Worm (Caenorhabditis elegans) whole organism, L2 larva: ENCODE results near the gene arc-1.

Source experiments
- C34F6.9 ChIP-seq: fragments of 150-350 bp; optimal IDR thresholded peaks from 2 replicates; lab custom pipeline; 2014; ENCODE audit warnings: missing biosample characterization, missing genetic modification characterization
- F13H6.1 ChIP-seq: sonication (generic microtip); optimal IDR thresholded peaks from 2 replicates; lab custom pipeline; 2016; ENCODE audit warnings: missing genetic modification characterization, missing compliant biosample characterization
- R02D3.7 ChIP-seq: fragments of 150-350 bp; optimal IDR thresholded peaks from 2 replicates; lab custom pipeline; 2014; ENCODE audit warnings: missing biosample characterization, missing genetic modification characterization
- Y55F3AM.14 ChIP-seq: fragments of 200-800 bp; sonication (Bioruptor generic); optimal IDR thresholded peaks from 2 replicates; lab custom pipeline; 2018; ENCODE audit warnings: mild to moderate bottlenecking, missing genetic modification characterization, missing compliant biosample characterization
- ZK546.5 ChIP-seq: sonication (generic microtip); optimal IDR thresholded peaks from 2 replicates; lab custom pipeline; 2017; ENCODE audit warnings: missing biosample characterization, missing genetic modification characterization
- alr-1 ChIP-seq: fragments of 150-350 bp; optimal IDR thresholded peaks from 2 replicates; lab custom pipeline; 2014; ENCODE audit warnings: missing biosample characterization, missing genetic modification characterization
- aly-2 ChIP-seq: fragments of 150-350 bp; optimal IDR thresholded peaks from 2 replicates; lab custom pipeline; 2014; ENCODE audit warnings: missing biosample characterization, missing genetic modification characterization
- blmp-1 ChIP-seq: sonication (generic microtip); optimal IDR thresholded peaks from 2 replicates; lab custom pipeline; 2017; ENCODE audit warnings: missing genetic modification characterization, mild to moderate bottlenecking, missing compliant biosample characterization, antibody characterized with exemption, moderate library complexity; ENCODE audit not compliant: insufficient read depth
- ceh-16 ChIP-seq: fragments of 150-350 bp; optimal IDR thresholded peaks from 2 replicates; lab custom pipeline; 2014; ENCODE audit warnings: missing biosample characterization, missing genetic modification characterization
- ceh-82 ChIP-seq: fragments of 150-350 bp; optimal IDR thresholded peaks from 2 replicates; lab custom pipeline; 2014; ENCODE audit warnings: missing biosample characterization, missing genetic modification characterization
- crh-2 ChIP-seq: sonication (generic microtip); optimal IDR thresholded peaks from 2 replicates; lab custom pipeline; 2017; ENCODE audit warnings: missing biosample characterization, missing genetic modification characterization
- dmd-4 ChIP-seq: sonication (generic microtip); optimal IDR thresholded peaks from 2 replicates; lab custom pipeline; 2017; ENCODE audit warnings: missing biosample characterization, missing genetic modification characterization
- fos-1 ChIP-seq: fragments of 150-350 bp; optimal IDR thresholded peaks from 2 replicates; lab custom pipeline; 2014; ENCODE audit warnings: missing biosample characterization, missing genetic modification characterization
- gmeb-1 ChIP-seq: fragments of 150-350 bp; optimal IDR thresholded peaks from 2 replicates; lab custom pipeline; 2014; ENCODE audit warnings: missing biosample characterization, missing genetic modification characterization
- lin-11 ChIP-seq: fragments of 150-350 bp; sonication (generic microtip); optimal IDR thresholded peaks from 2 replicates; lab custom pipeline; 2014; ENCODE audit warnings: missing biosample characterization, missing genetic modification characterization, inconsistent platforms, mixed read lengths
- lin-13 ChIP-seq: fragments of 150-350 bp; optimal IDR thresholded peaks from 2 replicates; lab custom pipeline; 2014; ENCODE audit warnings: missing biosample characterization, missing genetic modification reagents, missing genetic modification characterization
- lsy-2 ChIP-seq, 2 experiments: fragments of 150-350 bp in 1 of 2; sonication (generic microtip) in 1 of 2; optimal IDR thresholded peaks; 2 replicates each; lab custom pipeline; 2014 to 2017; ENCODE audit warnings: missing biosample characterization in 2 of 2, missing genetic modification characterization in 2 of 2
- mab-5 ChIP-seq: fragments of 150-350 bp; optimal IDR thresholded peaks from 2 replicates; lab custom pipeline; 2014; ENCODE audit warnings: missing biosample characterization, missing genetic modification characterization
- mbf-1 ChIP-seq: sonication (generic microtip); optimal IDR thresholded peaks from 2 replicates; lab custom pipeline; 2017; ENCODE audit warnings: missing biosample characterization, missing genetic modification characterization
- nhr-10 ChIP-seq: sonication (generic microtip); optimal IDR thresholded peaks from 2 replicates; lab custom pipeline; 2017; ENCODE audit warnings: missing biosample characterization, missing genetic modification characterization
- nhr-11 ChIP-seq: fragments of 150-350 bp; optimal IDR thresholded peaks from 2 replicates; lab custom pipeline; 2014; ENCODE audit warnings: missing biosample characterization, missing genetic modification characterization
- nhr-129 ChIP-seq: fragments of 150-350 bp; optimal IDR thresholded peaks from 2 replicates; lab custom pipeline; 2014; ENCODE audit warnings: missing biosample characterization, missing genetic modification characterization
- nhr-21 ChIP-seq: fragments of 150-350 bp; optimal IDR thresholded peaks from 2 replicates; lab custom pipeline; 2014; ENCODE audit warnings: missing biosample characterization, missing genetic modification characterization
- nhr-23 ChIP-seq: fragments of 150-350 bp; optimal IDR thresholded peaks from 2 replicates; lab custom pipeline; 2014; ENCODE audit warnings: missing biosample characterization, missing genetic modification reagents, missing genetic modification characterization
- nhr-25 ChIP-seq: fragments of 150-350 bp; sonication (generic microtip); optimal IDR thresholded peaks from 3 replicates; lab custom pipeline; 2014; ENCODE audit warnings: missing biosample characterization, missing genetic modification characterization
- nhr-77 ChIP-seq: fragments of 150-350 bp; optimal IDR thresholded peaks from 2 replicates; lab custom pipeline; 2014; ENCODE audit warnings: missing biosample characterization, missing genetic modification characterization
- sem-4 ChIP-seq: fragments of 150-350 bp; optimal IDR thresholded peaks from 2 replicates; lab custom pipeline; 2014; ENCODE audit warnings: missing biosample characterization, missing genetic modification reagents, missing genetic modification characterization
- sma-3 ChIP-seq: sonication (generic microtip); optimal IDR thresholded peaks from 2 replicates; lab custom pipeline; 2016; ENCODE audit warnings: missing genetic modification reagents, missing genetic modification characterization, missing compliant biosample characterization
- sma-9 ChIP-seq, 2 experiments: fragments of 150-350 bp in 1 of 2; sonication (generic microtip) in 1 of 2; optimal IDR thresholded peaks; 2 replicates each; lab custom pipeline; 2014 to 2016; ENCODE audit warnings: missing genetic modification characterization in 2 of 2, mild to moderate bottlenecking in 1 of 2, missing biosample characterization in 1 of 2, missing compliant biosample characterization in 1 of 2, missing genetic modification reagents in 1 of 2, moderate library complexity in 1 of 2
- unc-55 ChIP-seq: fragments of 150-350 bp; sonication (generic microtip); optimal IDR thresholded peaks from 3 replicates; lab custom pipeline; 2014; ENCODE audit warnings: missing biosample characterization, missing genetic modification reagents, missing genetic modification characterization
- unc-62 ChIP-seq: fragments of 150-350 bp; optimal IDR thresholded peaks from 2 replicates; lab custom pipeline; 2014; ENCODE audit warnings: missing biosample characterization, missing genetic modification reagents, missing genetic modification characterization
- zag-1 ChIP-seq: fragments of 150-350 bp; optimal IDR thresholded peaks from 2 replicates; lab custom pipeline; 2014; ENCODE audit warnings: missing biosample characterization, missing genetic modification characterization
- ztf-1 ChIP-seq: fragments of 200-800 bp; sonication (Bioruptor generic); conservative IDR thresholded peaks from 2 replicates; pipeline ENCODE4 v1.3.6; 2022; ENCODE audit warnings: missing genetic modification characterization, missing compliant biosample characterization
- ztf-11 ChIP-seq: sonication (generic microtip); optimal IDR thresholded peaks from 2 replicates; lab custom pipeline; 2017; ENCODE audit warnings: missing biosample characterization, missing genetic modification characterization
- ztf-4 ChIP-seq: fragments of 150-350 bp; optimal IDR thresholded peaks from 2 replicates; lab custom pipeline; 2014; ENCODE audit warnings: missing biosample characterization, missing genetic modification characterization

Gene arc-1

DNA sequence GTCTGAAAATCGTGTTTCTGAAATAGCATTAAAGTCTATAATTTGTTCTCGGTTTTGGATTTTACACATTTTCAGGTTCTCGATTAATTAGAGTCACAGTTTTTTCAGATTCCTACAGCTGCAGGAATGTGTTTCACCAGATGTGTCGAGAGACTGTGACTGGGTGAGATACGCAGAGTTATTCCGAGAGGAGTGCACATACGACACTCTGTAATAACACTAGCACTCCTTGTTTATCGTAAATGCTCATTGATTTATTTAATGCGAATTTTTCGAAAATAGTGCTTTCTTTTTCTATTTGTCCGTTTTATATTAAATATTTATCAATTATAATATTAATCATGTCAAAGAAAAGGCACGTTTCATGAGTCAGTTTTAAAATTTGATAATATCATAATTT lies 7.4 kb upstream of the arc-1 start, which contains the start of gene ZK1320.11:
Gene ZK1320.11, plus strand, starts transcription at position 243 of the 400 bp plus-strand sequence.
- TF ChIP-seq lsy-2 (tag; optimal IDR thresholded peaks at IDR 0.05; lab: Kevin White, UChicago) (peak in 1 of 2 experiments; percentile 60), nhr-23 (tag; lab: Kevin White, UChicago) (no peak), F13H6.1 (tag; lab: Kevin White, UChicago) (no peak), unc-55 (GFP tag; lab: Kevin White, UChicago) (peak; percentile 73), nhr-129 (tag; lab: Kevin White, UChicago) (peak; percentile 16), ZK546.5 (no peak), C34F6.9 (peak; percentile 34)

ce11 chrII:9668959-9669358 lies 5.8 kb upstream of the arc-1 start, which contains the start of gene taf-8:
Gene taf-8 (plus strand): TSS chrII:9669318.
- TF ChIP-seq nhr-129 (tag; lab: Kevin White, UChicago) (peak; percentile 22), sma-3 (peak; percentile 32), lsy-2 (tag; optimal IDR thresholded peaks at IDR 0.05; lab: Kevin White, UChicago) (peak; percentile 5 to 85), unc-55 (GFP tag; lab: Kevin White, UChicago) (peak; percentile 83), sma-9 (GFP tag; optimal IDR thresholded peaks at IDR 0.05; lab: Kevin White, UChicago) (peak; percentile 49), sma-9 (tag; optimal IDR thresholded peaks at IDR 0.05; lab: Kevin White, UChicago) (no peak), crh-2 (peak; percentile 67), R02D3.7 (tag; lab: Kevin White, UChicago) (peak; percentile 86), nhr-21 (tag; lab: Kevin White, UChicago) (peak; percentile 26), gmeb-1 (tag; lab: Kevin White, UChicago) (peak; percentile 63), C34F6.9 (peak; percentile 78), ceh-82 (tag; lab: Kevin White, UChicago) (no peak), dmd-4 (tag; lab: Kevin White, UChicago) (no peak), lin-11 (tag; lab: Kevin White, UChicago) (no peak), nhr-11 (tag; lab: Kevin White, UChicago) (no peak), lin-13 (GFP tag; lab: Kevin White, UChicago) (peak; percentile 38), mab-5 (tag; lab: Kevin White, UChicago) (peak; percentile 7), fos-1 (no peak), aly-2 (tag; lab: Kevin White, UChicago) (no peak)

ce11 chrII:9671308-9671707 lies 3.5 kb upstream of the arc-1 start, which contains the start of gene ZK1320.7:
Gene ZK1320.7 (plus strand): TSS chrII:9671608.
- no peak for TF ChIP-seq ztf-11 (tag; lab: Kevin White, UChicago)
- TF ChIP-seq crh-2: no peak
- no peak for TF ChIP-seq gmeb-1 (tag; lab: Kevin White, UChicago)

- peak; percentile 50 for TF ChIP-seq crh-2
- peak; percentile 40 for TF ChIP-seq fos-1
- no peak for TF ChIP-seq nhr-77 (tag; lab: Kevin White, UChicago)
Measured at ce11 chrII:9677470-9677869, 2.7 kb downstream of the arc-1 start.

DNA sequence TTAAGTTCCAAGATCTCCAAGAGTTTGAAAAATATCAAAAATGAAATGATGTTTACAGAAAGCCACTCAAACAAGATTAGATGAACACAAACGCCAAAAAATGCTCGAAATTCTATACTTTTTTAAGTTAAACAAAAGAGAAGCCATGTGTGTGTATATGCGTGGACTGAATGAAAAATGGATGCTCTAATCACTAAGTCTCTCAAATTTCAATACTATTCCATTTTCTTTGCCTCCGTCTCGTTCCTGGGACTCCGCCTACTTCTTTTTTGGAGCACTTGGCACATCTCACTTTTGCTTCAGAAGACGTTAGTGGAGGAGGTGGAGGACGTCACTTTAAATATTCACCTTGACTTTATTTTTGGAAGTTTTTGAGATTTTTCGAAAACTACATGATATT lies 5.1 kb downstream of the arc-1 start:
- TF ChIP-seq nhr-10 (tag; lab: Kevin White, UChicago): no peak
- TF ChIP-seq unc-62 (GFP tag; lab: Kevin White, UChicago): no peak
- TF ChIP-seq nhr-11 (tag; lab: Kevin White, UChicago): no peak
- TF ChIP-seq unc-55 (GFP tag; lab: Kevin White, UChicago): peak; percentile 65
- TF ChIP-seq blmp-1 (tag; lab: Kevin White, UChicago): no peak
- peak; percentile 34 for TF ChIP-seq C34F6.9

DNA sequence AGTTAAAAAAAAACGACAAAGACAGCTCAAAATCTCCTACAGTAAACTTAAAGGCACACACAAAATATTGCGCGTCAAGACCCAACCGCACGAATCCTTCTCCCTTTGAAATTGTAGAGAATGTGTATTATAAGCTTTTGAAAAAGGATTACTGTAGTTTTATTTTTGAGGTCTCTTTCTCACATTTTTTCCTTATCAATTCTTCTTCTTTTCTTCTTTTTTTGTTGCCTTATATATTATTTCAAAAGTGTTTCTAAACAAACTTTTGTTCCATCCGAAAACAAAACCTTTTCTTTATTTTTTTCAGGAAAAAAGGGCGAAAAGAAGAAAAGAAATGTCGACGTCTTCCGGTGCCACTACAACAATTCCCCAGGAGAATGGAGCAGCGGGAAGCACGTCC lies 5.7 kb downstream of the arc-1 start, which contains the start of gene ZK1320.13:
Gene ZK1320.13, plus strand, starts transcription at position 301 of the 400 bp plus-strand sequence.
- TF ChIP-seq zag-1 (tag; lab: Kevin White, UChicago) (no peak), gmeb-1 (tag; lab: Kevin White, UChicago) (no peak), nhr-21 (tag; lab: Kevin White, UChicago) (no peak), alr-1 (tag; lab: Kevin White, UChicago) (no peak), ztf-1 (GFP tag; lab: Robert Waterston, UW) (no peak), mbf-1 (tag; lab: Kevin White, UChicago) (no peak), ztf-4 (no peak), sem-4 (tag; lab: Kevin White, UChicago) (no peak), blmp-1 (tag; lab: Kevin White, UChicago) (no peak), nhr-25 (tag; lab: Kevin White, UChicago) (no peak), nhr-129 (tag; lab: Kevin White, UChicago) (no peak), Y55F3AM.14 (GFP tag; lab: Kevin White, UChicago) (no peak), nhr-23 (tag; lab: Kevin White, UChicago) (no peak), ceh-16 (tag; lab: Kevin White, UChicago) (no peak), C34F6.9 (no peak)
- TF ChIP-seq, all 48 proteins: peak for 0
